Fruit fly (Drosophila melanogaster) whole organism, embryonic: ENCODE results near the gene Sirup.

Experiments
- Bdp1 ChIP-seq: fragments of 200-800 bp; sonication (Bioruptor generic); optimal IDR thresholded peaks from 3 replicates; lab custom pipeline; 2016; ENCODE audit warnings: missing biosample characterization, missing genetic modification characterization
- Blimp-1 ChIP-seq: fragments of 200-800 bp; sonication (Bioruptor generic); optimal IDR thresholded peaks from 3 replicates; lab custom pipeline; 2018; ENCODE audit warnings: missing biosample characterization, missing genetic modification characterization, mild to moderate bottlenecking, moderate library complexity, missing genetic modification reagents
- CG11093 ChIP-seq: fragments of 200-800 bp; sonication (Bioruptor generic); IDR thresholded peaks from 3 replicates; pipeline ENCODE4 v1.3.6; 2022; ENCODE audit warnings: missing biosample characterization, missing genetic modification characterization
- CG12659 ChIP-seq: fragments of 200-800 bp; sonication (Bioruptor generic); optimal IDR thresholded peaks from 3 replicates; lab custom pipeline; 2017; ENCODE audit warnings: mild to moderate bottlenecking, missing biosample characterization, missing genetic modification reagents, missing genetic modification characterization
- CG13624 ChIP-seq: fragments of 200-800 bp; sonication (Bioruptor generic); optimal IDR thresholded peaks from 2 replicates; lab custom pipeline; 2016; ENCODE audit warnings: missing biosample characterization, missing genetic modification characterization
- CG15479 ChIP-seq: fragments of 200-800 bp; sonication (Bioruptor generic); optimal IDR thresholded peaks from 3 replicates; lab custom pipeline; 2019; ENCODE audit warnings: missing biosample characterization, mild to moderate bottlenecking, missing genetic modification characterization, moderate library complexity
- CG15601 ChIP-seq: fragments of 200-800 bp; sonication (Bioruptor generic); optimal IDR thresholded peaks from 3 replicates; lab custom pipeline; 2019; ENCODE audit warnings: missing biosample characterization, mild to moderate bottlenecking, missing genetic modification characterization, moderate library complexity
- CG17385 ChIP-seq: fragments of 200-800 bp; sonication (Bioruptor generic); optimal IDR thresholded peaks from 3 replicates; lab custom pipeline; 2018; ENCODE audit warnings: missing biosample characterization, mild to moderate bottlenecking, missing genetic modification characterization
- CG2116 ChIP-seq: fragments of 200-800 bp; sonication (Bioruptor generic); optimal IDR thresholded peaks from 3 replicates; lab custom pipeline; 2018; ENCODE audit warnings: missing biosample characterization, mild to moderate bottlenecking, missing genetic modification characterization
- CG34224 ChIP-seq: fragments of 200-800 bp; sonication (Bioruptor generic); IDR thresholded peaks from 3 replicates; pipeline ENCODE4 v1.3.6; 2022; ENCODE audit warnings: missing biosample characterization, missing genetic modification characterization; ENCODE audit not compliant: partially characterized antibody
- CG3847 ChIP-seq: fragments of 200-800 bp; sonication (Bioruptor generic); IDR thresholded peaks from 2 replicates; pipeline ENCODE4 v1.3.6; 2022; ENCODE audit warnings: missing biosample characterization, missing genetic modification characterization
- CG5953 ChIP-seq: fragments of 200-800 bp; sonication (Bioruptor generic); IDR thresholded peaks from 2 replicates; pipeline ENCODE4 v1.3.6; 2022; ENCODE audit warnings: missing biosample characterization, missing genetic modification characterization
- CG6791 ChIP-seq: fragments of 200-800 bp; sonication (Bioruptor generic); IDR thresholded peaks from 3 replicates; pipeline ENCODE4 v1.3.6; 2022; ENCODE audit warnings: missing biosample characterization, missing genetic modification characterization; ENCODE audit not compliant: partially characterized antibody
- CG6813 ChIP-seq: fragments of 200-800 bp; sonication (Bioruptor generic); optimal IDR thresholded peaks from 2 replicates; lab custom pipeline; 2017; ENCODE audit warnings: missing biosample characterization, missing genetic modification characterization, mild to moderate bottlenecking, moderate library complexity, missing genetic modification reagents
- CG6854 ChIP-seq: fragments of 200-800 bp; sonication (Bioruptor generic); optimal IDR thresholded peaks from 3 replicates; lab custom pipeline; 2017; ENCODE audit warnings: missing biosample characterization, mild to moderate bottlenecking, missing genetic modification characterization
- CG8281 ChIP-seq: fragments of 200-800 bp; sonication (Bioruptor generic); optimal IDR thresholded peaks from 2 replicates; lab custom pipeline; 2018; ENCODE audit warnings: missing biosample characterization, mild to moderate bottlenecking, missing genetic modification characterization, moderate library complexity
- CkIIα-i1 ChIP-seq: fragments of 200-800 bp; sonication (Bioruptor generic); IDR thresholded peaks from 2 replicates; pipeline ENCODE4 v1.3.6; 2022; ENCODE audit warnings: missing biosample characterization, missing genetic modification characterization
- CrebB ChIP-seq: fragments of 200-800 bp; sonication (Bioruptor generic); optimal IDR thresholded peaks from 3 replicates; lab custom pipeline; 2018; ENCODE audit warnings: missing biosample characterization, mild to moderate bottlenecking, missing genetic modification characterization
- D ChIP-seq, 2 experiments: fragments of 200-800 bp in 1 of 2; fragments of >200 bp in 1 of 2; sonication (Bioruptor generic) in 1 of 2; optimal IDR thresholded peaks; 2 replicates in 1 of 2; 3 replicates in 1 of 2; lab custom pipeline; 2017; ENCODE audit warnings: mild to moderate bottlenecking in 1 of 2, missing biosample characterization in 1 of 2, missing genetic modification characterization in 1 of 2, missing genetic modification reagents in 1 of 2
- Dip3 ChIP-seq: fragments of 200-800 bp; sonication (Bioruptor generic); optimal IDR thresholded peaks from 3 replicates; lab custom pipeline; 2016; ENCODE audit warnings: missing biosample characterization, missing genetic modification characterization
- Ets97D ChIP-seq: fragments of 200-800 bp; sonication (Bioruptor generic); optimal IDR thresholded peaks from 3 replicates; lab custom pipeline; 2016; ENCODE audit warnings: missing biosample characterization, missing genetic modification characterization
- GATAe ChIP-seq: fragments of 200-800 bp; sonication (Bioruptor generic); conservative IDR thresholded peaks from 2 replicates; pipeline ENCODE4 v1.3.6; 2022; ENCODE audit warnings: missing biosample characterization, missing genetic modification characterization
- H2.0 ChIP-seq: fragments of 200-800 bp; sonication (Bioruptor generic); IDR thresholded peaks from 2 replicates; pipeline ENCODE4 v1.3.6; 2022; ENCODE audit warnings: missing biosample characterization, missing genetic modification characterization
- HLH3B ChIP-seq: fragments of 200-800 bp; sonication (Bioruptor generic); IDR thresholded peaks from 2 replicates; pipeline ENCODE4 v1.3.6; 2022; ENCODE audit warnings: missing biosample characterization, missing genetic modification characterization
- HLH4C ChIP-seq: fragments of 200-800 bp; sonication (Bioruptor generic); IDR thresholded peaks from 3 replicates; pipeline ENCODE4 v1.3.6; 2022; ENCODE audit warnings: missing biosample characterization, missing genetic modification characterization; ENCODE audit not compliant: partially characterized antibody
- Hand ChIP-seq: fragments of 200-800 bp; sonication (Bioruptor generic); optimal IDR thresholded peaks from 2 replicates; lab custom pipeline; 2017; ENCODE audit warnings: mild to moderate bottlenecking, missing biosample characterization, missing genetic modification reagents, missing genetic modification characterization
- Hr39 ChIP-seq: fragments of >200 bp; optimal IDR thresholded peaks from 2 replicates; lab custom pipeline; 2017
- Oaz ChIP-seq: fragments of 200-800 bp; sonication (Bioruptor generic); IDR thresholded peaks from 2 replicates; pipeline ENCODE4 v1.3.6; 2022; ENCODE audit warnings: missing biosample characterization, missing genetic modification characterization
- Sox102F ChIP-seq: fragments of 200-800 bp; sonication (Bioruptor generic); optimal IDR thresholded peaks from 2 replicates; lab custom pipeline; 2018; ENCODE audit warnings: missing biosample characterization, mild to moderate bottlenecking, missing genetic modification characterization, moderate library complexity
- ase ChIP-seq: fragments of 200-800 bp; sonication (Bioruptor generic); IDR thresholded peaks from 3 replicates; pipeline ENCODE4 v1.3.6; 2022; ENCODE audit warnings: missing biosample characterization, missing genetic modification characterization
- bab2 ChIP-seq: fragments of 200-800 bp; sonication (Bioruptor generic); optimal IDR thresholded peaks from 2 replicates; lab custom pipeline; 2016; ENCODE audit warnings: missing biosample characterization, missing genetic modification characterization
- bsh ChIP-seq, 2 experiments: fragments of 200-800 bp; sonication (Bioruptor generic); optimal IDR thresholded peaks; 2 replicates each; lab custom pipeline; 2017 to 2018; ENCODE audit warnings: mild to moderate bottlenecking in 2 of 2, missing biosample characterization in 2 of 2, missing genetic modification characterization in 2 of 2, moderate library complexity in 1 of 2
- btn ChIP-seq: fragments of 200-800 bp; sonication (Bioruptor generic); optimal IDR thresholded peaks from 2 replicates; lab custom pipeline; 2016; ENCODE audit warnings: missing biosample characterization, missing genetic modification characterization
- chif ChIP-seq, 2 experiments: fragments of 200-800 bp; sonication (Bioruptor generic); optimal IDR thresholded peaks; 3 replicates each; lab custom pipeline; 2016; ENCODE audit warnings: missing biosample characterization in 2 of 2, missing genetic modification characterization in 2 of 2
- ewg ChIP-seq: fragments of 200-800 bp; sonication (Bioruptor generic); optimal IDR thresholded peaks from 3 replicates; lab custom pipeline; 2017; ENCODE audit warnings: mild to moderate bottlenecking, missing biosample characterization, missing genetic modification reagents, missing genetic modification characterization
- eyg ChIP-seq: fragments of 200-800 bp; sonication (Bioruptor generic); optimal IDR thresholded peaks from 3 replicates; lab custom pipeline; 2016; ENCODE audit warnings: missing biosample characterization, missing genetic modification characterization
- fru ChIP-seq: fragments of >200 bp; optimal IDR thresholded peaks from 2 replicates; lab custom pipeline; 2017
- grn ChIP-seq: fragments of 200-800 bp; sonication (Bioruptor generic); optimal IDR thresholded peaks from 3 replicates; lab custom pipeline; 2017; ENCODE audit warnings: missing biosample characterization, missing genetic modification characterization
- lola ChIP-seq, 3 experiments: fragments of >200 bp in 2 of 3; fragments of 200-800 bp in 1 of 3; sonication (Bioruptor generic) in 1 of 3; optimal IDR thresholded peaks; 2 replicates each; lab custom pipeline; 2017 to 2019; ENCODE audit warnings: missing biosample characterization in 3 of 3, missing genetic modification characterization in 3 of 3, mild to moderate bottlenecking in 1 of 3, moderate library complexity in 1 of 3
- lov ChIP-seq, 2 experiments: fragments of 200-800 bp in 1 of 2; fragments of >200 bp in 1 of 2; sonication (Bioruptor generic) in 1 of 2; IDR thresholded peaks in 1 of 2; optimal IDR thresholded peaks in 1 of 2; 2 replicates in 1 of 2; 3 replicates in 1 of 2; pipeline versions ENCODE4 v1.3.6 to Lab custom; 2017 to 2022; ENCODE audit warnings: missing biosample characterization in 1 of 2, missing genetic modification characterization in 1 of 2
- ro ChIP-seq: fragments of 200-800 bp; sonication (Bioruptor generic); IDR thresholded peaks from 2 replicates; pipeline ENCODE4 v1.3.6; 2022; ENCODE audit warnings: missing biosample characterization, missing genetic modification characterization
- salm ChIP-seq: fragments of 200-800 bp; sonication (Bioruptor generic); optimal IDR thresholded peaks from 2 replicates; lab custom pipeline; 2018; ENCODE audit warnings: missing biosample characterization, mild to moderate bottlenecking, missing genetic modification characterization
- schlank ChIP-seq: fragments of 200-800 bp; sonication (Bioruptor generic); optimal IDR thresholded peaks from 2 replicates; lab custom pipeline; 2018; ENCODE audit warnings: missing biosample characterization, mild to moderate bottlenecking, missing genetic modification characterization
- sim ChIP-seq: fragments of 200-800 bp; sonication (Bioruptor generic); IDR thresholded peaks from 2 replicates; pipeline ENCODE4 v1.3.6; 2022; ENCODE audit warnings: missing biosample characterization, missing genetic modification characterization
- vvl ChIP-seq: fragments of 200-800 bp; sonication (Bioruptor generic); IDR thresholded peaks from 2 replicates; pipeline ENCODE4 v1.3.6; 2022; ENCODE audit warnings: missing biosample characterization, missing genetic modification characterization
- wdn ChIP-seq: fragments of 200-800 bp; sonication (Bioruptor generic); IDR thresholded peaks from 2 replicates; pipeline ENCODE4 v1.3.6; 2022; ENCODE audit warnings: missing biosample characterization, missing genetic modification characterization

Sirup gene

DNA sequence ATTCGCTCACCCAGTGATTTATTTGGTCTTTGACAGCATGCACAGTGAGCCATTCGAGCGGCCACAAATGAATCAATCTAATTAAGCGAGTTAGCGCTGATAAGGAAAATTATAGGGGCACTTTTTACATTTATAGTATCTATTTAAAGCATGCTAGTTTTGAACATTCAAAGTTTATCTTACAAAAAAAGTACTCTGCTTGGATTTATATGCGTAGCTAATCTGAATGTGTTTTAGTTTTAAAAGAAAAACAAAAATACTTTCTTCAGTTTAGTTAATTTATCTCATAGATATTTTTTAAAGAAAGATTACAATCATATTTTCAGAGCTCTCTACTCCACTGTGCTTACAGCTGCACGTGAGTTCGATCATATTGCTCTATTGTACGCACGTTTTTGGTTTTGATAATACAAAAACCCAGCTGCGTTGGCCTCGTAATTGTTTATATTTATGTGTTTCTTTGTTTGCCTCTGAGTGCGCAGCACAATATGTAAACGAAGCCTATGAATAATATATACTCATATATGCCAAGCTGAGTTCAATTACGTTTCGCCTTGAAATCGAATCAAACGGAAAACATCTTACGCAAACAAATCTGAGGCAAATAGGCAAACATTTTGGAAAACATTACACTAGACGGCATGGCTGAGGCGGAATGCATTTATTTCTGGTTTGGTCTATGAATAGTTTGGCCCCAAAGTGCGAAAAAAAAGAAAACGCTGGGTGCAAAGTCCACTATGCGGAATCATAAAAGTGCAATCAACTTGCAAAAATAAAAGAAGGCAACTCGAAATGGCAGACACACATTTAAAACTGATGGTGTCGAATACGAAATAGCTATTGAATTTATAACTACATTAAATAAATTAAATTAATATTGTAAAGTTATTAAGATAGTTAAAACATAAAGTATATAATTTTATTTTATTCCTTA lies 3.3 kb downstream of the Sirup start (continued):
- TF ChIP-seq H2.0 (peak; percentile 68), HLH4C (no peak), Hand (GFP tag; lab: Kevin White, UChicago) (peak; percentile 79), CG5953 (GFP tag; lab: Robert Waterston, UW) (peak; percentile 68), CG13624 (peak; percentile 86), CG15601 (peak; percentile 65), Hr39 (lab: Kevin White, UChicago) (no peak), CG6813 (GFP tag; lab: Kevin White, UChicago) (peak; percentile 73), wdn (GFP tag; lab: Robert Waterston, UW) (peak; percentile 79), CG34224 (GFP tag; lab: Robert Waterston, UW) (no peak; the same call in 2 of the 3 replicates), HLH3B (GFP tag; lab: Robert Waterston, UW) (peak; percentile 71), CG17385 (GFP tag; lab: Kevin White, UChicago) (peak; percentile 87), CG6791 (GFP tag; lab: Robert Waterston, UW) (no peak), GATAe (GFP tag; lab: Robert Waterston, UW) (peak; percentile 70), CG12659 (GFP tag; lab: Kevin White, UChicago) (peak; percentile 93), CG8281 (tag; lab: Kevin White, UChicago) (peak; percentile 74), Oaz (GFP tag; lab: Robert Waterston, UW) (peak; percentile 74), lola (GFP tag; optimal IDR thresholded peaks at IDR 0.05; lab: Kevin White, UChicago) (peak in 1 of 3 experiments; percentile 91), salm (tag; lab: Kevin White, UChicago) (peak; percentile 67), CG15479 (no peak), CG2116 (GFP tag; lab: Kevin White, UChicago) (peak; percentile 67), bsh (GFP tag; optimal IDR thresholded peaks at IDR 0.05; lab: Kevin White, UChicago) (peak; percentile 82 to 84), sim (peak; percentile 39; the same call in 1 of the 2 replicates), CG6854 (GFP tag; lab: Kevin White, UChicago) (peak; percentile 85), Dip3 (peak; percentile 66), Ets97D (GFP tag; lab: Kevin White, UChicago) (peak; percentile 36), ase (peak; percentile 69; the same call in 2 of the 3 replicates), D (optimal IDR thresholded peaks at IDR 0.05; lab: Kevin White, UChicago) (no peak), D (GFP tag; optimal IDR thresholded peaks at IDR 0.05; lab: Kevin White, UChicago) (peak; percentile 89), schlank (peak; percentile 48), fru (lab: Kevin White, UChicago) (no peak), lov (optimal IDR thresholded peaks at IDR 0.05; lab: Kevin White, UChicago) (no peak), lov (GFP tag; IDR thresholded peaks at IDR 0.05; lab: Robert Waterston, UW) (0 out of 3 replicates have a peak, but pooled peaks have one; percentile 59), bab2 (peak; percentile 81), vvl (GFP tag; lab: Robert Waterston, UW) (peak; percentile 89), Blimp-1 (GFP tag; lab: Kevin White, UChicago) (peak; percentile 76), btn (peak; percentile 50), CG11093 (GFP tag; lab: Robert Waterston, UW) (peak; percentile 80; the same call in 2 of the 3 replicates), Sox102F (peak; percentile 80), CG3847 (peak; percentile 86), CrebB (tag; lab: Kevin White, UChicago) (peak; percentile 17), ro (GFP tag; lab: Robert Waterston, UW) (0 out of 2 replicates have a peak, but pooled peaks have one; percentile 39), grn (GFP tag; lab: Kevin White, UChicago) (peak; percentile 78), CkIIα-i1 (GFP tag; lab: Robert Waterston, UW) (0 out of 2 replicates have a peak, but pooled peaks have one; percentile 9), ewg (GFP tag; lab: Kevin White, UChicago) (peak; percentile 73), Bdp1 (GFP tag; lab: Kevin White, UChicago) (peak; percentile 81), chif (GFP tag; optimal IDR thresholded peaks at IDR 0.05; lab: Kevin White, UChicago) (peak; percentile 83 to 84), eyg (GFP tag; lab: Kevin White, UChicago) (peak; percentile 63)
